Worm (Caenorhabditis elegans) whole organism, L1 larva: ENCODE measurements around the gene C43H6.4.

Experiments
- C04F5.9 ChIP-seq: sonication (generic microtip); optimal IDR thresholded peaks from 2 replicates; lab custom pipeline; 2016; ENCODE audit warnings: missing genetic modification characterization, missing compliant biosample characterization
- C16A3.4 ChIP-seq: fragments of 150-350 bp; optimal IDR thresholded peaks from 2 replicates; lab custom pipeline; 2014; ENCODE audit warnings: missing biosample characterization, missing genetic modification characterization
- F16B12.6 ChIP-seq: fragments of 150-350 bp; optimal IDR thresholded peaks from 2 replicates; lab custom pipeline; 2014; ENCODE audit warnings: missing biosample characterization, missing genetic modification characterization
- Y116A8C.19 ChIP-seq: sonication (generic microtip); optimal IDR thresholded peaks from 2 replicates; lab custom pipeline; 2016; ENCODE audit warnings: missing compliant biosample characterization, missing genetic modification characterization, borderline replicate concordance
- ceh-63 ChIP-seq: fragments of 200-800 bp; sonication (Bioruptor generic); optimal IDR thresholded peaks from 2 replicates; lab custom pipeline; 2018; ENCODE audit warnings: mild to moderate bottlenecking, missing genetic modification characterization, missing compliant biosample characterization
- ceh-82 ChIP-seq, 3 experiments: fragments of 150-350 bp in 1 of 3; sonication (generic microtip) in 2 of 3; optimal IDR thresholded peaks; 2 replicates each; lab custom pipeline; 2014 to 2017; ENCODE audit warnings: missing biosample characterization in 3 of 3, missing genetic modification characterization in 3 of 3
- ceh-88 ChIP-seq: fragments of 200-800 bp; sonication (Bioruptor generic); IDR thresholded peaks from 2 replicates; pipeline ENCODE4 v1.3.6; 2022; ENCODE audit warnings: missing genetic modification characterization, missing compliant biosample characterization
- ces-1 ChIP-seq: fragments of 150-350 bp; optimal IDR thresholded peaks from 2 replicates; lab custom pipeline; 2014; ENCODE audit warnings: missing biosample characterization, missing genetic modification reagents, missing genetic modification characterization
- dpl-1 ChIP-seq, 3 experiments: fragments of 150-350 bp in 2 of 3; sonication (generic microtip) in 1 of 3; optimal IDR thresholded peaks; 2 replicates each; lab custom pipeline; 2014 to 2017; ENCODE audit warnings: missing biosample characterization in 3 of 3, missing genetic modification characterization in 3 of 3, missing genetic modification reagents in 3 of 3
- dsc-1 ChIP-seq: sonication (generic microtip); optimal IDR thresholded peaks from 2 replicates; lab custom pipeline; 2016; ENCODE audit warnings: mild to moderate bottlenecking, missing genetic modification characterization, missing compliant biosample characterization
- egl-27 ChIP-seq, 2 experiments: fragments of 150-350 bp in 1 of 2; sonication (generic microtip); optimal IDR thresholded peaks; 3 replicates each; lab custom pipeline; 2017 to 2018; ENCODE audit warnings: missing biosample characterization in 2 of 2, missing genetic modification characterization in 2 of 2, missing genetic modification reagents in 2 of 2
- elt-3 ChIP-seq, 6 experiments: fragments of 150-350 bp in 1 of 6; sonication (generic microtip); optimal IDR thresholded peaks; 2 replicates each; lab custom pipeline; 2017 to 2018; ENCODE audit warnings: missing biosample characterization in 6 of 6, missing genetic modification characterization in 6 of 6, inconsistent platforms in 1 of 6
- ets-5 ChIP-seq: fragments of 200-800 bp; sonication (Bioruptor generic); IDR thresholded peaks from 2 replicates; pipeline ENCODE4 v1.3.6; 2022; ENCODE audit warnings: missing genetic modification characterization, missing compliant biosample characterization
- fkh-10 ChIP-seq: sonication (generic microtip); optimal IDR thresholded peaks from 2 replicates; lab custom pipeline; 2017; ENCODE audit warnings: missing biosample characterization, missing genetic modification reagents, missing genetic modification characterization
- fkh-8 ChIP-seq: sonication (generic microtip); optimal IDR thresholded peaks from 2 replicates; lab custom pipeline; 2016; ENCODE audit warnings: mild to moderate bottlenecking, missing genetic modification characterization, missing compliant biosample characterization
- fos-1 ChIP-seq: fragments of 150-350 bp; optimal IDR thresholded peaks from 2 replicates; lab custom pipeline; 2014; ENCODE audit warnings: missing biosample characterization, missing genetic modification characterization
- hlh-17 ChIP-seq: fragments of 200-800 bp; sonication (Bioruptor generic); optimal IDR thresholded peaks from 2 replicates; lab custom pipeline; 2018; ENCODE audit warnings: missing genetic modification characterization, mild to moderate bottlenecking, missing compliant biosample characterization, moderate library complexity, borderline replicate concordance
- hpl-2 ChIP-seq: fragments of 150-350 bp; optimal IDR thresholded peaks from 2 replicates; lab custom pipeline; 2014; ENCODE audit warnings: missing biosample characterization, missing genetic modification reagents, missing genetic modification characterization
- irx-1 ChIP-seq: sonication (generic microtip); optimal IDR thresholded peaks from 2 replicates; lab custom pipeline; 2016; ENCODE audit warnings: missing genetic modification characterization, missing compliant biosample characterization
- lin-13 ChIP-seq: fragments of 150-350 bp; optimal IDR thresholded peaks from 2 replicates; lab custom pipeline; 2014; ENCODE audit warnings: missing biosample characterization, missing genetic modification reagents, missing genetic modification characterization
- lin-14 ChIP-seq: fragments of 200-800 bp; sonication (Bioruptor generic); optimal IDR thresholded peaks from 2 replicates; lab custom pipeline; 2018; ENCODE audit warnings: mild to moderate bottlenecking, missing genetic modification characterization, moderate library complexity, missing compliant biosample characterization
- lin-39 ChIP-seq: fragments of 150-350 bp; optimal IDR thresholded peaks from 2 replicates; lab custom pipeline; 2014; ENCODE audit warnings: missing biosample characterization, missing genetic modification reagents, missing genetic modification characterization
- lir-3 ChIP-seq: sonication (generic microtip); optimal IDR thresholded peaks from 2 replicates; lab custom pipeline; 2016; ENCODE audit warnings: mild to moderate bottlenecking, missing genetic modification characterization, moderate library complexity, missing compliant biosample characterization; ENCODE audit not compliant: poor library complexity
- lsy-2 ChIP-seq, 2 experiments: fragments of 150-350 bp; optimal IDR thresholded peaks; 2 replicates each; lab custom pipeline; 2014; ENCODE audit warnings: missing biosample characterization in 2 of 2, missing genetic modification characterization in 2 of 2
- mab-9 ChIP-seq: fragments of 200-800 bp; sonication (Bioruptor generic); IDR thresholded peaks from 2 replicates; pipeline ENCODE4 v1.3.6; 2022; ENCODE audit warnings: missing genetic modification reagents, missing genetic modification characterization, missing compliant biosample characterization
- mdl-1 ChIP-seq, 2 experiments: fragments of 150-350 bp; optimal IDR thresholded peaks; 2 replicates each; lab custom pipeline; 2014 to 2017; ENCODE audit warnings: missing biosample characterization in 2 of 2, missing genetic modification characterization in 2 of 2, inconsistent platforms in 1 of 2
- mef-2 ChIP-seq: fragments of 150-350 bp; optimal IDR thresholded peaks from 2 replicates; lab custom pipeline; 2014; ENCODE audit warnings: missing biosample characterization, missing genetic modification characterization
- nhr-11 ChIP-seq: fragments of 150-350 bp; optimal IDR thresholded peaks from 2 replicates; lab custom pipeline; 2014; ENCODE audit warnings: missing biosample characterization, missing genetic modification characterization
- nhr-12 ChIP-seq: sonication (generic microtip); optimal IDR thresholded peaks from 2 replicates; lab custom pipeline; 2017; ENCODE audit warnings: missing biosample characterization, missing genetic modification characterization
- nhr-20 ChIP-seq: sonication (generic microtip); optimal IDR thresholded peaks from 2 replicates; lab custom pipeline; 2016; ENCODE audit warnings: mild to moderate bottlenecking, missing genetic modification characterization, missing compliant biosample characterization
- nhr-28 ChIP-seq: fragments of 150-350 bp; optimal IDR thresholded peaks from 2 replicates; lab custom pipeline; 2014; ENCODE audit warnings: missing biosample characterization, missing genetic modification characterization
- nhr-47 ChIP-seq: sonication (generic microtip); optimal IDR thresholded peaks from 2 replicates; lab custom pipeline; 2016; ENCODE audit warnings: mild to moderate bottlenecking, missing genetic modification characterization, moderate library complexity, missing compliant biosample characterization
- nhr-71 ChIP-seq: sonication (generic microtip); optimal IDR thresholded peaks from 2 replicates; lab custom pipeline; 2016; ENCODE audit warnings: mild to moderate bottlenecking, missing genetic modification characterization, moderate library complexity, missing compliant biosample characterization
- nhr-76 ChIP-seq: sonication (generic microtip); optimal IDR thresholded peaks from 2 replicates; lab custom pipeline; 2017; ENCODE audit warnings: missing biosample characterization, missing genetic modification characterization
- nhr-77 ChIP-seq: fragments of 150-350 bp; optimal IDR thresholded peaks from 2 replicates; lab custom pipeline; 2014; ENCODE audit warnings: missing biosample characterization, missing genetic modification characterization
- nhr-85 ChIP-seq: sonication (generic microtip); peaks from one replicate; lab custom pipeline; 2016; ENCODE audit warnings: missing genetic modification characterization, inconsistent platforms, missing compliant biosample characterization
- nhr-90 ChIP-seq: sonication (generic microtip); optimal IDR thresholded peaks from 2 replicates; lab custom pipeline; 2016; ENCODE audit warnings: mild to moderate bottlenecking, missing genetic modification characterization, missing compliant biosample characterization; ENCODE audit not compliant: poor library complexity
- pax-3 ChIP-seq: fragments of 200-800 bp; sonication (Bioruptor generic); optimal IDR thresholded peaks from 2 replicates; lab custom pipeline; 2018; ENCODE audit warnings: mild to moderate bottlenecking, missing genetic modification characterization, moderate library complexity, missing compliant biosample characterization
- pqm-1 ChIP-seq: sonication (generic microtip); optimal IDR thresholded peaks from 3 replicates; lab custom pipeline; 2017; ENCODE audit warnings: missing biosample characterization, missing genetic modification characterization
- skn-1 ChIP-seq: fragments of 150-350 bp; optimal IDR thresholded peaks from 2 replicates; lab custom pipeline; 2014; ENCODE audit warnings: missing biosample characterization, missing genetic modification characterization
- snu-23 ChIP-seq: sonication (generic microtip); optimal IDR thresholded peaks from 2 replicates; lab custom pipeline; 2016; ENCODE audit warnings: missing genetic modification characterization, missing compliant biosample characterization
- sox-4 ChIP-seq: sonication (generic microtip); optimal IDR thresholded peaks from 2 replicates; lab custom pipeline; 2016; ENCODE audit warnings: missing genetic modification characterization, missing compliant biosample characterization
- swsn-7 ChIP-seq: sonication (generic microtip); optimal IDR thresholded peaks from 2 replicates; lab custom pipeline; 2016; ENCODE audit warnings: missing genetic modification characterization, missing compliant biosample characterization
- tbx-2 ChIP-seq: sonication (generic microtip); optimal IDR thresholded peaks from 2 replicates; lab custom pipeline; 2016; ENCODE audit warnings: missing genetic modification characterization, missing compliant biosample characterization
- unc-130 ChIP-seq: fragments of 150-350 bp; optimal IDR thresholded peaks from 2 replicates; lab custom pipeline; 2017; ENCODE audit warnings: missing biosample characterization, missing genetic modification characterization, inconsistent platforms
- unc-62 ChIP-seq: fragments of 150-350 bp; optimal IDR thresholded peaks from 2 replicates; lab custom pipeline; 2014; ENCODE audit warnings: missing biosample characterization, missing genetic modification reagents, missing genetic modification characterization
- unc-98 ChIP-seq: fragments of 200-800 bp; sonication (Bioruptor generic); IDR thresholded peaks from 2 replicates; pipeline ENCODE4 v1.3.6; 2022; ENCODE audit warnings: missing genetic modification characterization, missing compliant biosample characterization
- vab-15 ChIP-seq: sonication (generic microtip); optimal IDR thresholded peaks from 2 replicates; lab custom pipeline; 2017; ENCODE audit warnings: missing genotype, mild to moderate bottlenecking, missing genetic modification characterization, missing compliant biosample characterization
- xbp-1 ChIP-seq: sonication (generic microtip); optimal IDR thresholded peaks from 2 replicates; lab custom pipeline; 2016; ENCODE audit warnings: missing genetic modification characterization, missing compliant biosample characterization
- zag-1 ChIP-seq: fragments of 150-350 bp; optimal IDR thresholded peaks from 2 replicates; lab custom pipeline; 2014; ENCODE audit warnings: missing biosample characterization, missing genetic modification characterization
- ztf-11 ChIP-seq, 2 experiments: sonication (generic microtip); optimal IDR thresholded peaks; 2 replicates each; lab custom pipeline; 2016 to 2017; ENCODE audit warnings: missing genetic modification characterization in 2 of 2, missing biosample characterization in 1 of 2, missing compliant biosample characterization in 1 of 2

The C43H6.4 gene

DNA sequence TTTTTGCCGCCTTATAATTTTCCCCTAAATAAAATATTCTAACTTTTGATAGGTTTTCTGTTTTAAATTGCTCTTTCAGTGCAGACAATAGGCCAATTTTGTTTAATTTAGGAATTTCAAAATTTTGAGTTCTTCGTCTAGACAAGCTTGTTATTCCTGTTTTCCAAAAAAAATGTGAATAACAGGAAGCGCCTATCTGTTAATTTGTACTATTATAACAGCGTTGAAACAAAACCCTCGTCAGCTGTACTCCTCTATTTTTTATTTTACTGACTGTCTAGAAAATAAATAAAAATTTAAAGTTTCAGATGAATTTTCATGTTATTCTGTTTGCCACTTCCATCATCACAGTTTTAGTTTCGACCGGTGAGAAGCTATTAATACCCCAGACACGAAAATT, 22.5 kb upstream of the C43H6.4 start, which contains the start of gene F47G3.4:
Gene F47G3.4, plus strand, starts transcription at position 301 of the 400 bp plus-strand sequence.
- TF ChIP-seq unc-130 (tag; lab: Kevin White, UChicago) (no peak), Y116A8C.19 (no peak), ces-1 (GFP tag; lab: Kevin White, UChicago) (no peak), vab-15 (tag; lab: Kevin White, UChicago) (no peak), nhr-28 (tag; lab: Kevin White, UChicago) (no peak), nhr-76 (tag; lab: Kevin White, UChicago) (no peak), fkh-10 (no peak), skn-1 (tag; lab: Kevin White, UChicago) (no peak), xbp-1 (tag; lab: Kevin White, UChicago) (no peak), mab-9 (no peak), lir-3 (tag; lab: Kevin White, UChicago) (no peak), nhr-20 (tag; lab: Kevin White, UChicago) (no peak), nhr-85 (tag; lab: Kevin White, UChicago) (no peak), dpl-1 (GFP tag; optimal IDR thresholded peaks at IDR 0.05; lab: Kevin White, UChicago) (no peak), mef-2 (tag; lab: Kevin White, UChicago) (no peak), lin-13 (no peak)

DNA sequence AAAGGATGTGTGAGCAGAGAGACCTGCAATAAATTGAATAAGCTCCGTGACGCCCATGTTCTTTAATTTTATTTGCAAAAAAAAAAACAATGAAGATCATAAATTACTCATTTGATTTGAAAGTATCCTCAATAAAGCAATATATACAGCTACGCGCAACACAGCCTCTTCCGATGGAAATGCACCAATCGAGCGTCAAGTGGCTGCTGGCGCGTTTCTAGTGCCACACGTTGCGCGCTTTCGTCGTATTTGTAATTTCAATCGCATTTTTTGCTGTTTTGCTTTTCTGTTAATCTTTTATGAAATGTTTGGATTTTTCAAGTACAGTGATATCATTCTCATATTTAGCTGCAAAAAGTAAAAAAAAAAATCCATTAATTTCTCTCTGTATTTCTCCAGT, 21.6 kb upstream of the C43H6.4 start:
- TF ChIP-seq fos-1 (no peak), unc-98 (no peak), lin-14 (GFP tag; lab: Kevin White, UChicago) (peak; percentile 71), dpl-1 (GFP tag; optimal IDR thresholded peaks at IDR 0.05; lab: Kevin White, UChicago) (peak in 2 of 3 experiments; percentile 57 to 63), hlh-17 (GFP tag; lab: Kevin White, UChicago) (no peak), lin-13 (no peak), dsc-1 (tag; lab: Kevin White, UChicago) (peak; percentile 57), ztf-11 (tag; optimal IDR thresholded peaks at IDR 0.05; lab: Kevin White, UChicago) (no peak), mdl-1 (tag; optimal IDR thresholded peaks at IDR 0.05; lab: Kevin White, UChicago) (peak in 1 of 2 experiments; percentile 28), mab-9 (no peak), C04F5.9 (tag; lab: Kevin White, UChicago) (no peak), ets-5 (GFP tag; lab: Robert Waterston, UW) (no peak), nhr-77 (tag; lab: Kevin White, UChicago) (no peak), nhr-90 (peak; percentile 73), nhr-71 (tag; lab: Kevin White, UChicago) (peak; percentile 83), pax-3 (tag; lab: Kevin White, UChicago) (no peak), ceh-63 (GFP tag; lab: Kevin White, UChicago) (no peak), unc-62 (no peak), tbx-2 (peak; percentile 61), snu-23 (GFP tag; lab: Kevin White, UChicago) (peak; percentile 81), pqm-1 (tag; lab: Kevin White, UChicago) (no peak), swsn-7 (tag; lab: Kevin White, UChicago) (peak; percentile 75), hpl-2 (no peak), nhr-12 (no peak), nhr-47 (tag; lab: Kevin White, UChicago) (peak; percentile 75), ceh-82 (tag; optimal IDR thresholded peaks at IDR 0.05; lab: Kevin White, UChicago) (peak; percentile 35 to 40 (median 39)), unc-130 (tag; lab: Kevin White, UChicago) (no peak), lsy-2 (tag; optimal IDR thresholded peaks at IDR 0.05; lab: Kevin White, UChicago) (peak; percentile 73 to 74), irx-1 (tag; lab: Kevin White, UChicago) (peak; percentile 14), egl-27 (tag; optimal IDR thresholded peaks at IDR 0.05; lab: Kevin White, UChicago) (no peak), lin-39 (tag; lab: Kevin White, UChicago) (peak; percentile 17), zag-1 (tag; lab: Kevin White, UChicago) (no peak), C16A3.4 (peak; percentile 63), ceh-88 (no peak), xbp-1 (tag; lab: Kevin White, UChicago) (peak; percentile 60), F16B12.6 (peak; percentile 1), elt-3 (tag; optimal IDR thresholded peaks at IDR 0.05; lab: Kevin White, UChicago) (no peak), nhr-20 (tag; lab: Kevin White, UChicago) (peak; percentile 75), skn-1 (tag; lab: Kevin White, UChicago) (peak; percentile 72), fkh-8 (tag; lab: Kevin White, UChicago) (peak; percentile 26), sox-4 (tag; lab: Kevin White, UChicago) (no peak), nhr-11 (tag; lab: Kevin White, UChicago) (no peak)
